Worm (Caenorhabditis elegans): ENCODE data around the gene Y54G11A.9.

Y54G11A.9 gene

DNA sequence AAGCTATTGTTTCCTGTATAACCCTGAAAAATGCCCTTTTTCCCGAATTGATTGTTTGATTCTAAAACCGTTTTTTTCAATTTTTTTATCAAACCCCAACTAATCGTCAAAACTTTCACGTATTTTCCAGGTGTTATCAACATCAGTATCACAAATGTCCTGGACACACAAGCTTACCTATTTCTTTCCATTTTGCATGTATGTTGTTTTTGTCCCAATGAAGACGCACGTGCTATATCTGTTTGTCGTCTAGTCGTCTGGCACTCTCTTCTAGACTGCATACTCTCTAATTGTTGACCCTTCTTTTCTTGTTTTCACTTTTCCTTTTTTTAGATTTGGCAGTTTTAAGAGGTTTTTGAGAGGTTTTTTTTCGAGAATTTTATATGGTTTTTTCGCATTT lies 49.9 kb downstream of the Y54G11A.9 start:
- TF ChIP-seq dao-5 (tag; optimal IDR thresholded peaks at IDR 0.05) (no peak), W03F9.2 (tag; optimal IDR thresholded peaks at IDR 0.05) (peak; percentile 47), him-1 (tag; optimal IDR thresholded peaks at IDR 0.05) (no peak)
